Worm (Caenorhabditis elegans): ENCODE measurements around the gene nspe-2.

The nspe-2 gene

ce11 chrII:12636602-12637001 lies 17.4 kb upstream of the nspe-2 start, which contains the start of gene nhr-234:
nhr-234 (plus strand) TSS chrII:12636678.
- TF ChIP-seq dve-1 (tag; optimal IDR thresholded peaks at IDR 0.05): peak; percentile 68
- no peak for TF ChIP-seq hlh-8 (tag; optimal IDR thresholded peaks at IDR 0.05)
- TF ChIP-seq ahr-1 (tag; optimal IDR thresholded peaks at IDR 0.05): no peak

- no peak for TF ChIP-seq ceh-30 (tag; optimal IDR thresholded peaks at IDR 0.05)
- TF ChIP-seq K09A11.1 (tag; optimal IDR thresholded peaks at IDR 0.05; ENCODE audit: insufficient read depth): no peak
- no peak for TF ChIP-seq ceh-9 (tag; optimal IDR thresholded peaks at IDR 0.05)
- TF ChIP-seq pat-9 (tag; optimal IDR thresholded peaks at IDR 0.05): no peak
- TF ChIP-seq dve-1 (tag; optimal IDR thresholded peaks at IDR 0.05): no peak
- no peak for TF ChIP-seq lin-11 (tag; optimal IDR thresholded peaks at IDR 0.05)
- no peak for TF ChIP-seq ceh-22 (tag; optimal IDR thresholded peaks at IDR 0.05)
- TF ChIP-seq hlh-30 (tag; optimal IDR thresholded peaks at IDR 0.05; ENCODE audit: insufficient read depth): no peak
- no peak for TF ChIP-seq unc-86 (tag; optimal IDR thresholded peaks at IDR 0.05)
- no peak for TF ChIP-seq che-1 (tag; optimal IDR thresholded peaks at IDR 0.05)
- TF ChIP-seq rnt-1 (tag; optimal IDR thresholded peaks at IDR 0.05): no peak
- no peak for TF ChIP-seq hlh-13 (GFP tag; optimal IDR thresholded peaks at IDR 0.05)
- TF ChIP-seq odd-2 (tag; optimal IDR thresholded peaks at IDR 0.05): no peak
- TF ChIP-seq madf-2 (tag; optimal IDR thresholded peaks at IDR 0.05): no peak
- TF ChIP-seq ceh-34 (tag; optimal IDR thresholded peaks at IDR 0.05): no peak
- TF ChIP-seq pqm-1 (tag; optimal IDR thresholded peaks at IDR 0.05): no peak
- no peak for TF ChIP-seq eyg-1 (tag; optimal IDR thresholded peaks at IDR 0.05)
- no peak for TF ChIP-seq nfya-1 (tag; optimal IDR thresholded peaks at IDR 0.05)
- no peak for TF ChIP-seq elt-2 (tag; optimal IDR thresholded peaks at IDR 0.05)
These were observed 15.6 kb upstream of the nspe-2 start, which contains the start of gene Y38E10A.17 for ce11 chrII:12634749-12635318. Y38E10A.17 (minus strand) TSS chrII:12634799.

ce11 chrII:12630888-12631287 lies 11.7 kb upstream of the nspe-2 start, which contains the start of gene Y38E10A.34:
Y38E10A.34 (plus strand) TSS chrII:12631188.
- no peak for TF ChIP-seq unc-86 (tag; optimal IDR thresholded peaks at IDR 0.05)
- no peak for TF ChIP-seq pqm-1 (tag; optimal IDR thresholded peaks at IDR 0.05)
- TF ChIP-seq ttx-3 (tag; optimal IDR thresholded peaks at IDR 0.05): no peak
- no peak for TF ChIP-seq madf-2 (tag; optimal IDR thresholded peaks at IDR 0.05)
- TF ChIP-seq ztf-16 (tag; optimal IDR thresholded peaks at IDR 0.05): no peak
- TF ChIP-seq odd-2 (tag; optimal IDR thresholded peaks at IDR 0.05): no peak
- TF ChIP-seq lin-11 (tag; optimal IDR thresholded peaks at IDR 0.05): no peak
- TF ChIP-seq sox-4 (tag; optimal IDR thresholded peaks at IDR 0.05): no peak
- no peak for TF ChIP-seq ceh-48 (tag; optimal IDR thresholded peaks at IDR 0.05)
- no peak for TF ChIP-seq Y22D7AL.16 (tag; optimal IDR thresholded peaks at IDR 0.05)
- TF ChIP-seq C08G9.2 (tag; optimal IDR thresholded peaks at IDR 0.05): no peak
- TF ChIP-seq elt-4 (tag; optimal IDR thresholded peaks at IDR 0.05): no peak
- TF ChIP-seq pha-2 (tag; optimal IDR thresholded peaks at IDR 0.05): no peak
- TF ChIP-seq ref-2 (tag; optimal IDR thresholded peaks at IDR 0.05): no peak
- TF ChIP-seq npax-4 (tag; optimal IDR thresholded peaks at IDR 0.05): no peak
- TF ChIP-seq hlh-6 (tag; optimal IDR thresholded peaks at IDR 0.05): no peak

- no peak for TF ChIP-seq C08G9.2 (tag; optimal IDR thresholded peaks at IDR 0.05)
- TF ChIP-seq fkh-10 (GFP tag; optimal IDR thresholded peaks at IDR 0.05): no peak
- TF ChIP-seq hlh-8 (tag; optimal IDR thresholded peaks at IDR 0.05): no peak
- no peak for TF ChIP-seq zip-5 (tag; optimal IDR thresholded peaks at IDR 0.05)
- TF ChIP-seq sdc-2 (tag; optimal IDR thresholded peaks at IDR 0.05): no peak
- no peak for TF ChIP-seq fax-1 (tag; optimal IDR thresholded peaks at IDR 0.05)
- TF ChIP-seq pha-4 (tag; optimal IDR thresholded peaks at IDR 0.05): no peak
- TF ChIP-seq lin-11 (tag; optimal IDR thresholded peaks at IDR 0.05): no peak
- no peak for TF ChIP-seq tbx-7 (tag; optimal IDR thresholded peaks at IDR 0.05)
These were observed 10.2 kb upstream of the nspe-2 start, which contains the start of gene Y38E10A.28 for ce11 chrII:12629387-12629786. Y38E10A.28 (plus strand) TSS chrII:12629687.
